Fruit fly (Drosophila melanogaster): ENCODE data around the gene CG14683.

CG14683 gene

DNA sequence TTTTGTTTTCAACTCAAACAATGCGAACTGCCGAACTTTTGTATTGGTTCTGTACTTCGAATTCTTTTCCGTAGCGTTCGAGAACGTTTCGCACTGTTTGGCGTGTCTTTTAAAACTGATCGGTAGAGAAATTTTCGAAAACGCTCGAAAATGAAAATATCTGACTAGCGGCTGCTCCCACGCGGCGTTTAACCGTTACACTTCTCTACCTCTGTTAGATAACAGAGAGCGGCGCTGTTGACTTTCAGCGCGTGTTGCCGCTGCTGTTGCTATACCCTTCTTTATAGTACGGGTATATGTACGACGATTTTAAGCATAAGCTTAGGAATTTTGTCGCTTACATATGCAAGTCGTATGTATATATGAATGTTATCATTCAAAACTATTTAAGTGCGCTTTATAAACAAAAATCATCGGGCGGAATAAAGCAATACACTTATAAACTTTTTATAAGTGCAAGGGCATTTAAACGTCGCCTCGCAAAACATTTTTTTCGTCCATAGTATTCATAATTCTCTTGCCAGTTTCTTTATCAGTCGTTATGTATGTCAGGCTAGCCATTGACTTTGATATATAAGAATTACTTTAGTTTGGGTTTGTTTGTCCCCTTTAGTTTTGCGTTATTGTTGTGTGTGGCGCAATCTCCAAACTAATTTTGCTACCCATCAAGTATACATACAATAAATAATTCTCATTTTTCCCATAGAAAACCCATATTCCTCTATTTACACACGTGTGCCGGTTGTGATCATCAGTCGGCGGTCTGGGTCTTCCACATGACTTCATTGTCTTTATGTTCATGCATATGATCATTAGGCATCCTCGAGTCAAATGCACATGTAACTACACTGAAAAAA, 15.4 kb upstream of the CG14683 start, which contains the start of gene Phyhd1 (continued):
- peak; percentile 58; the same call in 2 of the 3 replicates for TF ChIP-seq sr (GFP tag; IDR thresholded peaks at IDR 0.05)
- TF ChIP-seq CG15073 (GFP tag; optimal IDR thresholded peaks at IDR 0.05): peak; percentile 75
- TF ChIP-seq tna (GFP tag; IDR thresholded peaks at IDR 0.05; ENCODE audit: partially characterized antibody): no peak; the same call in 1 of the 2 replicates
- peak; percentile 94 for TF ChIP-seq CG32532 (GFP tag; IDR thresholded peaks at IDR 0.05)
- TF ChIP-seq CG14965 (GFP tag; optimal IDR thresholded peaks at IDR 0.05; ENCODE audit: borderline replicate concordance): peak; percentile 79
- TF ChIP-seq CG12236 (GFP tag; optimal IDR thresholded peaks at IDR 0.05): peak; percentile 91
- peak; percentile 49 for TF ChIP-seq Hey (tag; optimal IDR thresholded peaks at IDR 0.05)
- peak; percentile 96 for TF ChIP-seq slbo (GFP tag; IDR thresholded peaks at IDR 0.05)
- TF ChIP-seq Poxn (GFP tag; IDR thresholded peaks at IDR 0.05): peak; percentile 82
- peak; percentile 95 for TF ChIP-seq her (GFP tag; optimal IDR thresholded peaks at IDR 0.05)
- no peak for TF ChIP-seq unc-4 (GFP tag; IDR thresholded peaks at IDR 0.05; ENCODE audit: partially characterized antibody)
- no peak for TF ChIP-seq fru (optimal IDR thresholded peaks at IDR 0.05)
- peak; percentile 92 for TF ChIP-seq eyg (GFP tag; optimal IDR thresholded peaks at IDR 0.05)
- peak; percentile 97 for TF ChIP-seq Max (GFP tag; optimal IDR thresholded peaks at IDR 0.05)
- peak; percentile 87 for TF ChIP-seq D19B (GFP tag; optimal IDR thresholded peaks at IDR 0.05)
- peak; percentile 43; the same call in 1 of the 3 replicates for TF ChIP-seq z (GFP tag; IDR thresholded peaks at IDR 0.05)
- peak; percentile 85 for TF ChIP-seq CG6854 (GFP tag; optimal IDR thresholded peaks at IDR 0.05)
- TF ChIP-seq Bteb2 (GFP tag; optimal IDR thresholded peaks at IDR 0.05): peak; percentile 95
- TF ChIP-seq CG2678 (tag; optimal IDR thresholded peaks at IDR 0.05): peak; percentile 95
- TF ChIP-seq NC2α (GFP tag; optimal IDR thresholded peaks at IDR 0.05): peak; percentile 93
- TF ChIP-seq toy (GFP tag; IDR thresholded peaks at IDR 0.05): peak; percentile 81
- no peak for TF ChIP-seq nom (GFP tag; optimal IDR thresholded peaks at IDR 0.05)
- peak; percentile 92 for TF ChIP-seq CG3281 (GFP tag; optimal IDR thresholded peaks at IDR 0.05)
- TF ChIP-seq Oaz (GFP tag; IDR thresholded peaks at IDR 0.05): peak; percentile 89
- peak; percentile 94 for TF ChIP-seq E2f1 (GFP tag; IDR thresholded peaks at IDR 0.05)
- peak; percentile 82 for TF ChIP-seq CG11085 (GFP tag; IDR thresholded peaks at IDR 0.05)
- peak; percentile 63 for TF ChIP-seq kah (GFP tag; optimal IDR thresholded peaks at IDR 0.05)
- peak; percentile 93 for TF ChIP-seq disco-r (GFP tag; optimal IDR thresholded peaks at IDR 0.05)
- peak; percentile 96 for TF ChIP-seq Sox102F (GFP tag; optimal IDR thresholded peaks at IDR 0.05)
- peak; percentile 21 for TF ChIP-seq pzg (GFP tag; optimal IDR thresholded peaks at IDR 0.05)
- peak; percentile 89 for TF ChIP-seq CG13775 (GFP tag; optimal IDR thresholded peaks at IDR 0.05)
- TF ChIP-seq Ptx1 (GFP tag; IDR thresholded peaks at IDR 0.05): peak; percentile 95
- peak; percentile 95 for TF ChIP-seq kay (GFP tag; optimal IDR thresholded peaks at IDR 0.05)
- TF ChIP-seq sima (GFP tag; optimal IDR thresholded peaks at IDR 0.05): peak; percentile 87
- TF ChIP-seq fd96Cb (tag; optimal IDR thresholded peaks at IDR 0.05): peak; percentile 97
- TF ChIP-seq CG4617 (GFP tag; optimal IDR thresholded peaks at IDR 0.05; ENCODE audit: borderline replicate concordance): peak; percentile 71
- TF ChIP-seq CG18011 (GFP tag; optimal IDR thresholded peaks at IDR 0.05): peak; percentile 82
- TF ChIP-seq Nf-YA (GFP tag; IDR thresholded peaks at IDR 0.05): peak; percentile 94
- TF ChIP-seq CG1832 (GFP tag; optimal IDR thresholded peaks at IDR 0.05): no peak
- peak; percentile 96 for TF ChIP-seq lab (GFP tag; optimal IDR thresholded peaks at IDR 0.05)
- no peak for TF ChIP-seq sna (GFP tag; IDR thresholded peaks at IDR 0.05; ENCODE audit: partially characterized antibody)
- TF ChIP-seq insv (GFP tag; optimal IDR thresholded peaks at IDR 0.05): peak; percentile 14 to 34
- TF ChIP-seq CG1529 (GFP tag; optimal IDR thresholded peaks at IDR 0.05): peak; percentile 84
- peak; percentile 89 for TF ChIP-seq gce (GFP tag; IDR thresholded peaks at IDR 0.05)
- TF ChIP-seq CG9797 (GFP tag; optimal IDR thresholded peaks at IDR 0.05): peak; percentile 21
- peak; percentile 97 for TF ChIP-seq CG7786 (GFP tag; optimal IDR thresholded peaks at IDR 0.05)
- TF ChIP-seq Sox100B (GFP tag; optimal IDR thresholded peaks at IDR 0.05): peak; percentile 89
- peak; percentile 96 for TF ChIP-seq HmgZ (tag; optimal IDR thresholded peaks at IDR 0.05)
- TF ChIP-seq otp (GFP tag; IDR thresholded peaks at IDR 0.05): peak; percentile 95

Data from whole organism, embryonic.